Worm (Caenorhabditis elegans) whole organism, mixed stage, embryonic: ENCODE measurements around the gene srd-34.
A peak's percentile ranks its signal among the peaks of the same experiment; 100 is the strongest.

Source experiments
- M03D4.4 ChIP-seq: sonication (generic microtip); optimal IDR thresholded peaks from 2 replicates; lab custom pipeline; 2017; ENCODE audit warnings: mild to moderate bottlenecking, missing genetic modification characterization, missing compliant biosample characterization
- bed-3 ChIP-seq: fragments of 200-800 bp; sonication (Bioruptor generic); optimal IDR thresholded peaks from 3 replicates; lab custom pipeline; 2018; ENCODE audit warnings: mild to moderate bottlenecking, missing genetic modification characterization, moderate library complexity, missing compliant biosample characterization
- blmp-1 ChIP-seq: fragments of 150-350 bp; optimal IDR thresholded peaks from 2 replicates; lab custom pipeline; 2014; ENCODE audit warnings: missing biosample characterization, missing genetic modification characterization
- ceh-39 ChIP-seq: fragments of 150-350 bp; optimal IDR thresholded peaks from 2 replicates; lab custom pipeline; 2014; ENCODE audit warnings: missing biosample characterization, missing genetic modification characterization
- ceh-43 ChIP-seq: fragments of 200-800 bp; sonication (Bioruptor generic); optimal IDR thresholded peaks from 2 replicates; lab custom pipeline; 2018; ENCODE audit warnings: mild to moderate bottlenecking, missing genetic modification characterization, moderate library complexity, missing compliant biosample characterization
- ceh-83 ChIP-seq: fragments of 200-800 bp; sonication (Bioruptor generic); optimal IDR thresholded peaks from 2 replicates; lab custom pipeline; 2018; ENCODE audit warnings: mild to moderate bottlenecking, missing genetic modification characterization, missing compliant biosample characterization
- ces-1 ChIP-seq: fragments of 150-350 bp; optimal IDR thresholded peaks from 2 replicates; lab custom pipeline; 2014; ENCODE audit warnings: missing biosample characterization, missing genetic modification reagents, missing genetic modification characterization
- cnd-1 ChIP-seq: fragments of 200-800 bp; sonication (Bioruptor generic); optimal IDR thresholded peaks from 2 replicates; lab custom pipeline; 2018; ENCODE audit warnings: mild to moderate bottlenecking, missing genetic modification characterization, missing compliant biosample characterization
- drap-1 ChIP-seq: fragments of 200-800 bp; sonication (Bioruptor generic); optimal IDR thresholded peaks from 3 replicates; lab custom pipeline; 2018; ENCODE audit warnings: mild to moderate bottlenecking, missing genetic modification characterization, missing compliant biosample characterization
- elt-1 ChIP-seq: sonication (generic microtip); optimal IDR thresholded peaks from 2 replicates; lab custom pipeline; 2017; ENCODE audit warnings: missing genetic modification characterization, mild to moderate bottlenecking, missing compliant biosample characterization, antibody characterized with exemption, moderate library complexity, borderline replicate concordance; ENCODE audit not compliant: insufficient read depth
- elt-3 ChIP-seq: fragments of 150-350 bp; optimal IDR thresholded peaks from 2 replicates; lab custom pipeline; 2014; ENCODE audit warnings: missing biosample characterization, missing genetic modification characterization
- flh-1 ChIP-seq: fragments of 200-800 bp; sonication (Bioruptor generic); optimal IDR thresholded peaks from 2 replicates; lab custom pipeline; 2018; ENCODE audit warnings: mild to moderate bottlenecking, missing genetic modification characterization, moderate library complexity, missing compliant biosample characterization
- ham-2 ChIP-seq: fragments of 200-800 bp; sonication (Bioruptor generic); optimal IDR thresholded peaks from 2 replicates; lab custom pipeline; 2018; ENCODE audit warnings: mild to moderate bottlenecking, missing genetic modification characterization, missing compliant biosample characterization
- hlh-1 ChIP-seq: fragments of 150-350 bp; optimal IDR thresholded peaks from 2 replicates; lab custom pipeline; 2014; ENCODE audit warnings: missing biosample characterization, missing genetic modification reagents, missing genetic modification characterization
- lin-13 ChIP-seq: fragments of 150-350 bp; optimal IDR thresholded peaks from 2 replicates; lab custom pipeline; 2014; ENCODE audit warnings: missing biosample characterization, missing genetic modification characterization
- lin-32 ChIP-seq: fragments of 200-800 bp; sonication (Bioruptor generic); optimal IDR thresholded peaks from 2 replicates; lab custom pipeline; 2018; ENCODE audit warnings: mild to moderate bottlenecking, missing genetic modification characterization, missing compliant biosample characterization
- lsy-2 ChIP-seq: fragments of 150-350 bp; optimal IDR thresholded peaks from 2 replicates; lab custom pipeline; 2014; ENCODE audit warnings: missing biosample characterization, missing genetic modification characterization
- mab-5 ChIP-seq: fragments of 150-350 bp; optimal IDR thresholded peaks from 2 replicates; lab custom pipeline; 2014; ENCODE audit warnings: missing biosample characterization, missing genetic modification characterization
- mep-1 ChIP-seq: fragments of 150-350 bp; optimal IDR thresholded peaks from 2 replicates; lab custom pipeline; 2017; ENCODE audit warnings: missing biosample characterization, missing genetic modification reagents, missing genetic modification characterization, inconsistent platforms
- mls-2 ChIP-seq: sonication (generic microtip); optimal IDR thresholded peaks from 2 replicates; lab custom pipeline; 2016; ENCODE audit warnings: mild to moderate bottlenecking, missing genetic modification characterization, moderate library complexity, missing compliant biosample characterization
- nhr-12 ChIP-seq: fragments of 150-350 bp; optimal IDR thresholded peaks from 2 replicates; lab custom pipeline; 2014; ENCODE audit warnings: missing biosample characterization, missing genetic modification characterization
- nhr-2 ChIP-seq: fragments of 150-350 bp; optimal IDR thresholded peaks from 2 replicates; lab custom pipeline; 2014; ENCODE audit warnings: missing biosample characterization, missing genetic modification characterization
- nhr-237 ChIP-seq: fragments of 150-350 bp; optimal IDR thresholded peaks from 2 replicates; lab custom pipeline; 2014; ENCODE audit warnings: missing biosample characterization, missing genetic modification characterization
- nhr-76 ChIP-seq: sonication (generic microtip); optimal IDR thresholded peaks from 2 replicates; lab custom pipeline; 2017; ENCODE audit warnings: missing biosample characterization, missing genetic modification characterization
- pha-4 ChIP-seq: fragments of 150-350 bp; optimal IDR thresholded peaks from 2 replicates; lab custom pipeline; 2018; ENCODE audit warnings: missing biosample characterization, missing genetic modification reagents, missing genetic modification characterization
- sem-2 ChIP-seq: fragments of 200-800 bp; sonication (Bioruptor generic); optimal IDR thresholded peaks from 2 replicates; lab custom pipeline; 2018; ENCODE audit warnings: mild to moderate bottlenecking, missing genetic modification characterization, missing compliant biosample characterization
- snpc-4 ChIP-seq: fragments of 150-350 bp; optimal IDR thresholded peaks from 2 replicates; lab custom pipeline; 2014; ENCODE audit warnings: missing biosample characterization, missing genetic modification characterization
- sptf-1 ChIP-seq: sonication (generic microtip); optimal IDR thresholded peaks from 2 replicates; lab custom pipeline; 2017; ENCODE audit warnings: mild to moderate bottlenecking, missing genetic modification characterization, moderate library complexity, missing compliant biosample characterization
- unc-39 ChIP-seq: fragments of 150-350 bp; optimal IDR thresholded peaks from 2 replicates; lab custom pipeline; 2014; ENCODE audit warnings: missing biosample characterization, missing genetic modification characterization
- unc-62 ChIP-seq: fragments of 150-350 bp; optimal IDR thresholded peaks from 2 replicates; lab custom pipeline; 2014; ENCODE audit warnings: missing biosample characterization, missing genetic modification reagents, missing genetic modification characterization
- ztf-11 ChIP-seq: fragments of 150-350 bp; optimal IDR thresholded peaks from 2 replicates; lab custom pipeline; 2014; ENCODE audit warnings: missing biosample characterization, missing genetic modification characterization

srd-34 gene

ce11 chrV:10516702-10517101, 32.2 kb downstream of the srd-34 start:
- no peak for TF ChIP-seq nhr-237 (tag; lab: Kevin White, UChicago)
- peak; percentile 48 for TF ChIP-seq ces-1 (GFP tag; lab: Kevin White, UChicago)

DNA sequence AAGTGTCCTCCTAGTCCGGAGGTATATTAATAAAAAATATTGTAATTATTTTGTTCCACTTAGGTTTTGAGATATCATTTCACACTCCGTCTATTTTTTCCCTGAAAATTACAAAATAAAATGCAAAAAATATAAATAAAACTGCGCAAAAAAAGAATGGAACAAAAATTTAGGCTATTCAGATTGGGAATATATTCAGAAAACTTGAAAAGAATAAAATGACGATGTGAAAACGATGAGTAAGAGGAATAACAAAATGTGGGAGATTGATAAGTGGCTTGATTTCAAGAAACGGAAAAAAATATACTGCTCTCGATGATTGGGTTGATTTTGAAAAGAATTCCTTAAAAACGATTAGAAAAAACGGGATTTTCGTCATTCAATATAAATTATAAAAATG, 34.6 kb downstream of the srd-34 start, which contains the start of gene dmsr-8:
Gene dmsr-8 (minus strand): TSS at position 101 of the 400 bp plus-strand sequence.
- TF ChIP-seq ceh-83, result no peak
- no peak for TF ChIP-seq mep-1 (tag; lab: Kevin White, UChicago)
- TF ChIP-seq ham-2 (GFP tag; lab: Kevin White, UChicago), result no peak
- no peak for TF ChIP-seq elt-1 (tag; lab: Kevin White, UChicago)
- TF ChIP-seq blmp-1 (tag; lab: Kevin White, UChicago), result no peak
- no peak for TF ChIP-seq ces-1 (GFP tag; lab: Kevin White, UChicago)
- TF ChIP-seq nhr-2 (tag; lab: Kevin White, UChicago), result no peak
- TF ChIP-seq M03D4.4 (tag; lab: Kevin White, UChicago), result no peak
- TF ChIP-seq lin-13 (tag; lab: Kevin White, UChicago), result no peak
- TF ChIP-seq bed-3 (GFP tag; lab: Kevin White, UChicago), result no peak
- no peak for TF ChIP-seq pha-4 (tag; lab: Kevin White, UChicago)
- no peak for TF ChIP-seq nhr-76 (tag; lab: Kevin White, UChicago)
- no peak for TF ChIP-seq mab-5
- TF ChIP-seq nhr-237 (tag; lab: Kevin White, UChicago), result no peak
- no peak for TF ChIP-seq flh-1 (GFP tag; lab: Kevin White, UChicago)
- TF ChIP-seq snpc-4 (tag; lab: Kevin White, UChicago), result no peak
- TF ChIP-seq ceh-39 (tag; lab: Kevin White, UChicago), result no peak
- TF ChIP-seq sem-2, result no peak
- no peak for TF ChIP-seq sptf-1 (tag; lab: Kevin White, UChicago)
- no peak for TF ChIP-seq lsy-2 (tag; lab: Kevin White, UChicago)

DNA sequence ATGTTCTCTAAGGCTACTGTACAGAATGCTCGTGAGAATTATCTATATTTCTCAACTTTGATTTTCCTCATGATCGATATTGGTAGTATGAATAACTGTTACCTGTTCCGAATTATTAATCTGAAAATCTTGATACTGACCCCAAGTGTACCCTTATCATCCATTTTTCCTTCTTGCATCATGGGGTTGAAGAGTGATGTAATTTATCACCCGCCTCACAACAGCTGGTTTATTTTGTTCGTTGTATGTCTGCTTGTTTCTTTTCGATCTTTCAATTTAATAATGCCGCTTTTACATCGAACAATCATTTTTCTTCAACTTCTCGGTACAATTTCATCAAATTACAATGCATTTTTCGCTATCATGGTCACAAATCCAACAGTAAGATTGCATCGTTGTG, 40.0 kb downstream of the srd-34 start, which contains the start of gene C35A5.6:
Gene C35A5.6 (plus strand): TSS at position 283 of the 400 bp plus-strand sequence.
- TF ChIP-seq blmp-1 (tag; lab: Kevin White, UChicago) (no peak), ztf-11 (tag; lab: Kevin White, UChicago) (no peak), elt-3 (tag; lab: Kevin White, UChicago) (no peak), mep-1 (tag; lab: Kevin White, UChicago) (no peak), nhr-76 (tag; lab: Kevin White, UChicago) (no peak), ceh-83 (no peak), unc-62 (GFP tag; lab: Kevin White, UChicago) (no peak), sem-2 (no peak), lin-13 (tag; lab: Kevin White, UChicago) (no peak), lin-32 (GFP tag; lab: Kevin White, UChicago) (no peak), mls-2 (no peak), hlh-1 (tag; lab: Kevin White, UChicago) (no peak), drap-1 (GFP tag; lab: Kevin White, UChicago) (no peak), ceh-39 (tag; lab: Kevin White, UChicago) (no peak), unc-39 (no peak), nhr-237 (tag; lab: Kevin White, UChicago) (no peak)

ce11 chrV:10505553-10505952, 43.3 kb downstream of the srd-34 start, which contains the start of gene C35A5.5:
Gene C35A5.5, plus strand, starts transcription at chrV:10505853.
- no peak for TF ChIP-seq ceh-43
- TF ChIP-seq mab-5, result no peak
- TF ChIP-seq, all 35 proteins: peak for 0

ce11 chrV:10503893-10504292, 45.0 kb downstream of the srd-34 start, which contains the start of gene C35A5.10:
Gene C35A5.10, plus strand, starts transcription at chrV:10504193.
- TF ChIP-seq sem-2, result no peak
- TF ChIP-seq mls-2, result no peak
- no peak for TF ChIP-seq cnd-1 (tag; lab: Kevin White, UChicago)
- TF ChIP-seq drap-1 (GFP tag; lab: Kevin White, UChicago), result no peak
- no peak for TF ChIP-seq hlh-1 (tag; lab: Kevin White, UChicago)
- TF ChIP-seq ztf-11 (tag; lab: Kevin White, UChicago), result no peak
- TF ChIP-seq nhr-12 (tag; lab: Kevin White, UChicago), result no peak
- no peak for TF ChIP-seq bed-3 (GFP tag; lab: Kevin White, UChicago)
